Worm (Caenorhabditis elegans): Measurements from ENCODE around the gene ant-1.3.

Gene ant-1.3

DNA sequence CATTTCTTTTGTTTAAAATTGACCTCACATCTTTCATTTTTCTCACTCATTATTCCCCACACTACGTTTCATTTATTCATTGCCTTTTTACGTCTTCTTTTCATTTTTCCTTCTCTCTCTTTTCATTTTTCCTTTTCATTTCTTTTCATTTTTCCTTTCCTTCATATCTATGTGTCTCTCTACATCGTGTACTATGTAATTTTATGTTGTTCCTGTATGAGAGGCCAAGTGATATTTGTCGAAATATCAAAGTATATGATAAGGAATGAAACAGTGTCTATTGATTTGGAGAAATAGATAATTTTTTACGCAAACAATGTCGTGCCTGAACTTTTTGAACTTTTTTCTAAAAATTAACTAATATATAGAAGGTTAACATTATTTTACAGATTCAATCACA is 7.4 kb upstream of the ant-1.3 start (continued):
- TF ChIP-seq lsy-12 (tag; optimal IDR thresholded peaks at IDR 0.05) (no peak), snpc-4 (tag; optimal IDR thresholded peaks at IDR 0.05) (peak; percentile 23), ceh-9 (tag; optimal IDR thresholded peaks at IDR 0.05) (no peak), nhr-43 (tag; optimal IDR thresholded peaks at IDR 0.05; ENCODE audit: poor library complexity, severe bottlenecking) (no peak), tbx-2 (tag; optimal IDR thresholded peaks at IDR 0.05) (no peak), nhr-67 (tag; optimal IDR thresholded peaks at IDR 0.05) (no peak), elt-3 (tag; optimal IDR thresholded peaks at IDR 0.05) (no peak), fos-1 (tag; optimal IDR thresholded peaks at IDR 0.05) (no peak), ztf-11 (tag; optimal IDR thresholded peaks at IDR 0.05) (no peak), zag-1 (tag; optimal IDR thresholded peaks at IDR 0.05) (no peak), nhr-23 (tag; optimal IDR thresholded peaks at IDR 0.05) (peak; percentile 49), fkh-10 (GFP tag; optimal IDR thresholded peaks at IDR 0.05) (no peak), nhr-12 (tag; optimal IDR thresholded peaks at IDR 0.05) (no peak), ceh-16 (tag; optimal IDR thresholded peaks at IDR 0.05) (no peak), mdl-1 (tag; optimal IDR thresholded peaks at IDR 0.05) (no peak), mml-1 (tag; optimal IDR thresholded peaks at IDR 0.05) (no peak)

DNA sequence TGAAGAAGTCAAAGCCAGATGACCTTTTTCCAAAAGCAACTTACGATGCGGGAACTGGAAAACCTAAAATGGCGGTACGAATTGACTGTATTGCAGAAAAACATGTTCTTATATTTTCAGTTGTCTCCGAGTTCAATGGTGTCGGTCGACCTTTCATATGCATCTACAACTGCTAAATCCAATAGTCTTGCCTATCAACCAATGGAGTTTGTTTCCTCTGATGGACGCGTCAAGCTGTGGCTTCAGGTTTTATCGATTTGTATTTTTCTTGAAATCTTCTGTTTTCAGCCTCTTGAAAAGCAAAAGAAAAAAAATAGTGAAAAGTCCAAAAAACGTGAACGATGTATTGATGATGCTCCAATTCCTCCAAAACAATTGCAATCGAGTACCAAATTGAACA is 5.2 kb upstream of the ant-1.3 start:
- TF ChIP-seq nhr-67 (tag; optimal IDR thresholded peaks at IDR 0.05) (no peak), lin-39 (tag; optimal IDR thresholded peaks at IDR 0.05) (no peak), nhr-11 (tag; optimal IDR thresholded peaks at IDR 0.05) (no peak), egl-27 (tag; optimal IDR thresholded peaks at IDR 0.05) (no peak), nhr-43 (tag; optimal IDR thresholded peaks at IDR 0.05; ENCODE audit: poor library complexity, severe bottlenecking) (no peak), unc-39 (tag; optimal IDR thresholded peaks at IDR 0.05) (no peak), mml-1 (tag; optimal IDR thresholded peaks at IDR 0.05) (no peak), ceh-28 (tag; optimal IDR thresholded peaks at IDR 0.05) (no peak), jun-1 (tag; optimal IDR thresholded peaks at IDR 0.05) (no peak), nhr-76 (tag; optimal IDR thresholded peaks at IDR 0.05) (no peak)

DNA sequence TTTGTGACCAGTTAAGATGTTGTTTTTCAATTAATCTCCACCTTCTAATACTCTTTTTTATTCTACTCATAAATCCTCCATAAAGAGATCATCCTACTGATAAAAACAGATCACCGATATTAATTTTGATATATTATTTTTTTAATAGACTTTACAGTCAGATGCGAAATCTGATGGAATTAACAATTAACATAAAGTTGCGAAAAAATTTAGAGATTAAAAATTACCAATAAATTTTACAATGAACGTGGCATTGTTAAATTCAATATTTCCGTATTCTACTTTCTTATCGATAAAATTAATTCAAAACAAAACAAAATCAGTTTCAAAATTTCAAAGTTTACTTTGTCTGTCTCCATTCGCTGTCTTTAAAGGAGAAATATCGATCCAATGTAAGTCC is 3.7 kb upstream of the ant-1.3 start, which contains the start of gene K01H12.4:
Gene K01H12.4 (plus strand): TSS at position 301 of the 400 bp plus-strand sequence.
- TF ChIP-seq snpc-4 (tag; optimal IDR thresholded peaks at IDR 0.05): no peak
- no peak for TF ChIP-seq jun-1 (tag; optimal IDR thresholded peaks at IDR 0.05)
- TF ChIP-seq fkh-2 (tag; optimal IDR thresholded peaks at IDR 0.05): no peak
- TF ChIP-seq unc-39 (tag; optimal IDR thresholded peaks at IDR 0.05): no peak
- no peak for TF ChIP-seq ceh-82 (tag; optimal IDR thresholded peaks at IDR 0.05)
- TF ChIP-seq nhr-237 (tag; optimal IDR thresholded peaks at IDR 0.05): no peak
- TF ChIP-seq ZK546.5 (tag; optimal IDR thresholded peaks at IDR 0.05): no peak
- no peak for TF ChIP-seq ama-1 (optimal IDR thresholded peaks at IDR 0.05)
- no peak for TF ChIP-seq hmg-11 (tag; optimal IDR thresholded peaks at IDR 0.05)
- TF ChIP-seq daf-12 (tag; optimal IDR thresholded peaks at IDR 0.05): no peak
- no peak for TF ChIP-seq aly-2 (tag; optimal IDR thresholded peaks at IDR 0.05)
- no peak for TF ChIP-seq eor-1 (tag; optimal IDR thresholded peaks at IDR 0.05)
- TF ChIP-seq mml-1 (tag; optimal IDR thresholded peaks at IDR 0.05): no peak
- no peak for TF ChIP-seq pha-4 (tag; optimal IDR thresholded peaks at IDR 0.05)
- TF ChIP-seq pqm-1 (tag; optimal IDR thresholded peaks at IDR 0.05): no peak
- TF ChIP-seq skn-1 (tag; optimal IDR thresholded peaks at IDR 0.05): no peak
- no peak for TF ChIP-seq fkh-10 (GFP tag; optimal IDR thresholded peaks at IDR 0.05)
- no peak for TF ChIP-seq ceh-16 (tag; optimal IDR thresholded peaks at IDR 0.05)
- no peak for TF ChIP-seq tbx-2 (tag; optimal IDR thresholded peaks at IDR 0.05)

- no peak for TF ChIP-seq nhr-12 (tag; optimal IDR thresholded peaks at IDR 0.05)
- no peak for TF ChIP-seq nhr-67 (tag; optimal IDR thresholded peaks at IDR 0.05)
- no peak for TF ChIP-seq mml-1 (tag; optimal IDR thresholded peaks at IDR 0.05)
- TF ChIP-seq fkh-10 (GFP tag; optimal IDR thresholded peaks at IDR 0.05): no peak
- TF ChIP-seq ztf-4 (tag; optimal IDR thresholded peaks at IDR 0.05): no peak
- no peak for TF ChIP-seq lin-39 (tag; optimal IDR thresholded peaks at IDR 0.05)
- no peak for TF ChIP-seq tbx-2 (tag; optimal IDR thresholded peaks at IDR 0.05)
- TF ChIP-seq aly-2 (tag; optimal IDR thresholded peaks at IDR 0.05): no peak
- TF ChIP-seq nhr-23 (tag; optimal IDR thresholded peaks at IDR 0.05): no peak
- no peak for TF ChIP-seq ceh-28 (tag; optimal IDR thresholded peaks at IDR 0.05)
- TF ChIP-seq hmg-11 (tag; optimal IDR thresholded peaks at IDR 0.05): no peak
Measured at ce11 chrIV:9709887-9710286, 782 bp upstream of the ant-1.3 start, which contains the start of gene nhr-38. TSS of gene nhr-38 (plus strand) at chrIV:9710187.

All from whole organism, L3 larva.